Worm (Caenorhabditis elegans): ENCODE measurements around the gene gst-40.

ce11 chrIV:807027-807516 is 46.8 kb downstream of the gst-40 start, which contains the start of gene Y55F3BL.6:
- TF ChIP-seq him-1 (tag; optimal IDR thresholded peaks at IDR 0.05) = no peak
- no peak for TF ChIP-seq dao-5 (tag; optimal IDR thresholded peaks at IDR 0.05)
- no peak for TF ChIP-seq W03F9.2 (tag; optimal IDR thresholded peaks at IDR 0.05)

All from whole organism, L4/young adult.